Worm (Caenorhabditis elegans) whole organism, L4/young adult: ENCODE measurements around the gene F31F7.2.

Experiments used
- dao-5 ChIP-seq: sonication (generic microtip); optimal IDR thresholded peaks from 2 replicates; lab custom pipeline; 2016; ENCODE audit warnings: missing genotype, missing genetic modification characterization, moderate library complexity, missing compliant biosample characterization
- him-1 ChIP-seq: sonication (generic microtip); optimal IDR thresholded peaks from 2 replicates; lab custom pipeline; 2016; ENCODE audit warnings: missing genotype, missing genetic modification reagents, missing genetic modification characterization, missing compliant biosample characterization

DNA sequence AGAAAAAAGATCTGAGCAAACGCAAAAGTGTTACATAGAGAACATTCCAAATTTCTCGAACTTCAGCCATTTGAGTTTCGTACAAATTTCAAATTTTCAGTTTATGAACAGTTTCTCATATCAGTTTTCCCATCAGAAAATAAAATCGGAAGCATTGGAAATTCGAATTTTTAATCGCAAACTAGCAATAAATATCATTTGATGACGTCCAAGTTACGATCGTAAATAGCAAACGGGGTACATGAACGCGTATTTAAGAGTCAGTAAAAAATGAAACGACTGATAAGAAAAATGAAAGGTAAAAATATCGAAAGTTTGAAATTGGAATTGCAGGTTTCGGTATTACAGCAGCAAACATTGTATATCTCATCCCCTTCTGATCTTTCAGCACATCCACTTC is 20.6 kb downstream of the F31F7.2 start:
- TF ChIP-seq him-1 (tag; lab: Kevin White, UChicago): no peak
- TF ChIP-seq dao-5: no peak
